Worm (Caenorhabditis elegans): ENCODE results near the gene mdt-8.

DNA sequence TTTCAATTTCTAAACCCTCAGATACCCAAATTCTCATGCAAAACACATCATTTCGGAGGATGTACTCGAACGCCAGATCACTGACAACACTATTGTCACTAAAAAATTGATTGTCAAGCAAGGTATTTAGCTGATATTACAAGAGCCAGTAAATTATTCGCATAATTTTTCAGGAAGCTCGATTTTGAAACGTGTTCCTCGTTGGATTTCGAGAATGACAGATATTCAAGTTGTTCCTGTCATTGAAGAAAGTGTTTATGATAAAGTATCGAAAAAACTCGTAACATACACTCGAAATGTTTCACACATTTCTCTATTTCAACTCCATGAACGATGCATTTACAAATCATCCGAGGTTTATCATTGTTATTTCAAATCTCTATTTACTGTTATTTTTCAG lies 37.8 kb downstream of the mdt-8 start:
- TF ChIP-seq hnd-1 (tag; optimal IDR thresholded peaks at IDR 0.05): no peak
- TF ChIP-seq tra-4 (tag; optimal IDR thresholded peaks at IDR 0.05): no peak
- no peak for TF ChIP-seq ama-1 (optimal IDR thresholded peaks at IDR 0.05)
- TF ChIP-seq ceh-36 (tag; optimal IDR thresholded peaks at IDR 0.05): no peak
- no peak for TF ChIP-seq flt-1 (GFP tag; IDR thresholded peaks at IDR 0.05)
- TF ChIP-seq hmbx-1 (tag; optimal IDR thresholded peaks at IDR 0.05): no peak
- no peak for TF ChIP-seq ets-7 (tag; optimal IDR thresholded peaks at IDR 0.05)
- no peak for TF ChIP-seq scrt-1 (GFP tag; IDR thresholded peaks at IDR 0.05)
- no peak for TF ChIP-seq sea-1 (GFP tag; conservative IDR thresholded peaks at IDR 0.05)
- no peak for TF ChIP-seq ceh-13 (GFP tag; optimal IDR thresholded peaks at IDR 0.05)
- no peak for TF ChIP-seq pes-1 (GFP tag; IDR thresholded peaks at IDR 0.05)

All from whole organism, early embryonic.